Fruit fly (Drosophila melanogaster) whole organism, wandering third instar larva: ENCODE data around the gene CG5510.

Experiments
- CG32264 ChIP-seq: fragments of 200-800 bp; sonication (Bioruptor generic); optimal IDR thresholded peaks from 2 replicates; lab custom pipeline; 2016; ENCODE audit warnings: missing biosample characterization, missing genetic modification characterization
- Myc ChIP-seq: fragments of >200 bp; optimal IDR thresholded peaks from 2 replicates; lab custom pipeline; 2017
- OdsH ChIP-seq: fragments of 200-800 bp; sonication (Bioruptor generic); optimal IDR thresholded peaks from 2 replicates; lab custom pipeline; 2016; ENCODE audit warnings: missing biosample characterization, mild to moderate bottlenecking, missing genetic modification characterization
- br ChIP-seq: fragments of 200-800 bp; sonication (Bioruptor generic); optimal IDR thresholded peaks from 2 replicates; lab custom pipeline; 2016; ENCODE audit warnings: missing biosample characterization, missing genetic modification characterization
- dmrt93B ChIP-seq: fragments of 200-800 bp; sonication (Bioruptor generic); optimal IDR thresholded peaks from 2 replicates; lab custom pipeline; 2018; ENCODE audit warnings: missing biosample characterization, mild to moderate bottlenecking, missing genetic modification characterization
- dsf ChIP-seq: sonication (Bioruptor generic); optimal IDR thresholded peaks from 2 replicates; lab custom pipeline; 2016; ENCODE audit warnings: missing biosample characterization, missing genetic modification characterization, borderline replicate concordance
- ey ChIP-seq: fragments of 200-800 bp; sonication (Bioruptor generic); optimal IDR thresholded peaks from 2 replicates; lab custom pipeline; 2016; ENCODE audit warnings: missing biosample characterization, missing genetic modification characterization
- jim ChIP-seq: fragments of 175-275, 200-325 bp; sonication (Bioruptor generic); optimal IDR thresholded peaks from 2 replicates; lab custom pipeline; 2016; ENCODE audit warnings: missing biosample characterization, mild to moderate bottlenecking, missing genetic modification characterization
- lola ChIP-seq: fragments of >200 bp; optimal IDR thresholded peaks from 2 replicates; lab custom pipeline; 2017; ENCODE audit warnings: missing biosample characterization, missing genetic modification characterization
- pan ChIP-seq: fragments of >200 bp; optimal IDR thresholded peaks from 2 replicates; lab custom pipeline; 2017
- rgr ChIP-seq: fragments of 200-800 bp; sonication (Bioruptor generic); optimal IDR thresholded peaks from 3 replicates; lab custom pipeline; 2016; ENCODE audit warnings: missing biosample characterization, mild to moderate bottlenecking, missing genetic modification characterization

DNA sequence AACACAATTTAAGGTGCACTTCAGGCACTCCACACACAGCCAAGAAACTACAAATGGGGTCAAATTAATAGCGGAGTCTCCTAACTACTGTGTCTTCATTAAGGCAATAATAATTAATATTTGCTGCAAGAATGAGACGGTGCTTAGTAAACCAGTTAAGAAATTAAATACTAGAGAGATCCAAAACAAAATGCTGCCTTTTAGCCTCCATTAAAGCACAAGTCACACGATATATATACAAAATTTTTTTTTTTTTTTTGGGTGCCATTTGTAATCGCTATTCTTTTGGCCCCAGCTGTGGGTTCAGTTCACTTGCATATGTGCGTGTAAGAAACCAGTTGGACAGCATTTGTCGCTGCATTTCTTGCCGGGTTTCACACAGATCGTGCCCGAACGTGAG, 34.1 kb upstream of the CG5510 start:
- TF ChIP-seq rgr (GFP tag; lab: Kevin White, UChicago), result peak; percentile 70
- TF ChIP-seq ey, result peak; percentile 78
- TF ChIP-seq pan (lab: Kevin White, UChicago), result no peak
- peak; percentile 66 for TF ChIP-seq dmrt93B (GFP tag; lab: Kevin White, UChicago)
- peak; percentile 77 for TF ChIP-seq br (GFP tag; lab: Kevin White, UChicago)
- no peak for TF ChIP-seq dsf (GFP tag; lab: Kevin White, UChicago)
- TF ChIP-seq OdsH (GFP tag; lab: Kevin White, UChicago), result peak; percentile 74
- TF ChIP-seq jim, result no peak
- no peak for TF ChIP-seq Myc
- TF ChIP-seq lola (GFP tag; lab: Kevin White, UChicago), result no peak
- TF ChIP-seq CG32264 (GFP tag; lab: Kevin White, UChicago), result peak; percentile 48
